Worm (Caenorhabditis elegans): ENCODE data around the gene C36C5.4.

C36C5.4 gene

DNA sequence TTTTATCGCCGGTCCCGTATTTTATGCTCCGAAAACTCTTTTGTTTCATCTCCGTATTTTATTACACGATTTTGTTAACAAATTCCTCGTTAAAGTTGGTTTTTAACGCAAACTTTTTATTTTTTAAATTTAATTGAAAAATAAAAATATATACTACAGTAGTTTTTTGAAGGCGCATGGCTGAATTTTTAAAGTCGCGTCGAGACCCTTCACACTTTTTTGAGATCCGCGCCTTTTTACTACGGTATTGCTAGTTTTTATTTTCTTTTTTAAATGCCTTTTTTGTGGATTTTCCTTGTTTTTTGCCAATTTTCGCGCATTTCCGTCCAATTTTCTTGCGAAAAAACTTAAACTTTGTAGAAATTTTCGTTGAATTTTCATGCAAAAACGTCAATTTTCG lies 38.1 kb downstream of the C36C5.4 start (continued):
- TF ChIP-seq cebp-1 (GFP tag; IDR thresholded peaks at IDR 0.05) (no peak), cebp-1 (tag; optimal IDR thresholded peaks at IDR 0.05) (no peak), lin-40 (tag; optimal IDR thresholded peaks at IDR 0.05) (no peak), ztf-6 (GFP tag; IDR thresholded peaks at IDR 0.05) (no peak), hmg-1.2 (GFP tag; IDR thresholded peaks at IDR 0.05) (0 out of 2 replicates have a peak, but pooled peaks have one; percentile 12), ceh-58 (GFP tag; IDR thresholded peaks at IDR 0.05) (no peak), Y79H2A.3 (GFP tag; conservative IDR thresholded peaks at IDR 0.05) (no peak), nhr-27 (tag; optimal IDR thresholded peaks at IDR 0.05) (no peak), mel-28 (tag; optimal IDR thresholded peaks at IDR 0.05; ENCODE audit: borderline replicate concordance) (no peak), ZK185.1 (tag; optimal IDR thresholded peaks at IDR 0.05; ENCODE audit: poor library complexity, severe bottlenecking) (no peak), T26A5.8 (tag; optimal IDR thresholded peaks at IDR 0.05) (no peak), F39B2.1 (GFP tag; IDR thresholded peaks at IDR 0.05) (no peak), ama-1 (optimal IDR thresholded peaks at IDR 0.05) (no peak), ama-1 (GFP tag; optimal IDR thresholded peaks at IDR 0.05) (no peak), lin-26 (GFP tag; IDR thresholded peaks at IDR 0.05) (no peak), F33H1.4 (GFP tag; IDR thresholded peaks at IDR 0.05) (peak; percentile 98), akir-1 (GFP tag; optimal IDR thresholded peaks at IDR 0.05) (no peak), him-1 (tag; optimal IDR thresholded peaks at IDR 0.05) (no peak), nhr-179 (tag; optimal IDR thresholded peaks at IDR 0.05) (no peak), cebp-2 (GFP tag; IDR thresholded peaks at IDR 0.05) (no peak), F10E7.11 (tag; optimal IDR thresholded peaks at IDR 0.05) (no peak), unc-62 (GFP tag; optimal IDR thresholded peaks at IDR 0.05) (no peak), athp-1 (tag; optimal IDR thresholded peaks at IDR 0.05) (no peak), C17E4.6 (GFP tag; IDR thresholded peaks at IDR 0.05) (no peak), F55B11.4 (tag; optimal IDR thresholded peaks at IDR 0.05; ENCODE audit: borderline replicate concordance, insufficient read depth) (no peak), attf-6 (GFP tag; IDR thresholded peaks at IDR 0.05) (no peak), ceh-91 (GFP tag; IDR thresholded peaks at IDR 0.05) (peak; percentile 68; the same call in 1 of the 2 replicates), snpc-4 (GFP tag; optimal IDR thresholded peaks at IDR 0.05) (no peak), snpc-4 (tag; optimal IDR thresholded peaks at IDR 0.05) (peak in 1 of 4 experiments; percentile 54), dpl-1 (GFP tag; optimal IDR thresholded peaks at IDR 0.05) (no peak), ztf-18 (tag; optimal IDR thresholded peaks at IDR 0.05) (no peak), efl-1 (GFP tag; optimal IDR thresholded peaks at IDR 0.05) (peak; percentile 31), B0336.3 (GFP tag; IDR thresholded peaks at IDR 0.05) (no peak), F57C9.4 (tag; optimal IDR thresholded peaks at IDR 0.05) (no peak), Y67H2A.10 (GFP tag; conservative IDR thresholded peaks at IDR 0.05) (no peak), xnd-1 (tag; optimal IDR thresholded peaks at IDR 0.05) (peak; percentile 98), ceh-79 (tag; optimal IDR thresholded peaks at IDR 0.05) (no peak), K12H6.12 (tag; optimal IDR thresholded peaks at IDR 0.05) (no peak), mcd-1 (GFP tag; IDR thresholded peaks at IDR 0.05) (peak; percentile 47; the same call in 1 of the 2 replicates), aptf-2 (GFP tag; conservative IDR thresholded peaks at IDR 0.05) (no peak), hrde-1 (tag; optimal IDR thresholded peaks at IDR 0.05; ENCODE audit: borderline replicate concordance) (no peak), let-526 (GFP tag; IDR thresholded peaks at IDR 0.05) (no peak), lag-1 (GFP tag; IDR thresholded peaks at IDR 0.05) (no peak), lsy-27 (tag; optimal IDR thresholded peaks at IDR 0.05; ENCODE audit: borderline replicate concordance, insufficient read depth) (no peak), ceh-40 (GFP tag; IDR thresholded peaks at IDR 0.05) (no peak), F23B12.7 (tag; optimal IDR thresholded peaks at IDR 0.05; ENCODE audit: insufficient read depth) (no peak), nfya-2 (GFP tag; IDR thresholded peaks at IDR 0.05) (no peak), C06A6.2 (GFP tag; conservative IDR thresholded peaks at IDR 0.05) (no peak), ceh-100 (GFP tag; IDR thresholded peaks at IDR 0.05) (no peak), chd-7 (tag; optimal IDR thresholded peaks at IDR 0.05) (no peak)

All from whole organism, young adult.